Worm (Caenorhabditis elegans) whole organism, late embryonic: ENCODE results near the gene R10E9.4.

Experiments
- C08G9.2 ChIP-seq: sonication (generic microtip); optimal IDR thresholded peaks from 2 replicates; lab custom pipeline; 2016; ENCODE audit warnings: mild to moderate bottlenecking, missing genetic modification characterization, moderate library complexity, missing compliant biosample characterization
- C38D4.7 ChIP-seq: fragments of 200-800 bp; sonication (Bioruptor generic); optimal IDR thresholded peaks from 2 replicates; lab custom pipeline; 2018; ENCODE audit warnings: mild to moderate bottlenecking, missing genetic modification characterization, moderate library complexity, missing compliant biosample characterization
- K02D7.2 ChIP-seq: sonication (generic microtip); optimal IDR thresholded peaks from 2 replicates; lab custom pipeline; 2017; ENCODE audit warnings: mild to moderate bottlenecking, missing genetic modification characterization, missing compliant biosample characterization
- K09A11.1 ChIP-seq: sonication (generic microtip); optimal IDR thresholded peaks from 2 replicates; lab custom pipeline; 2017; ENCODE audit warnings: antibody characterized with exemption, mild to moderate bottlenecking, missing genetic modification characterization, missing compliant biosample characterization; ENCODE audit not compliant: insufficient read depth
- T23F11.4 ChIP-seq: fragments of 200-800 bp; sonication (Bioruptor generic); optimal IDR thresholded peaks from 2 replicates; lab custom pipeline; 2018; ENCODE audit warnings: mild to moderate bottlenecking, missing genetic modification characterization, missing compliant biosample characterization
- Y22D7AL.16 ChIP-seq: sonication (generic microtip); optimal IDR thresholded peaks from 2 replicates; lab custom pipeline; 2016; ENCODE audit warnings: missing genetic modification characterization, missing compliant biosample characterization
- ceh-14 ChIP-seq: sonication (generic microtip); optimal IDR thresholded peaks from 2 replicates; lab custom pipeline; 2016; ENCODE audit warnings: missing genotype, missing genetic modification characterization, missing compliant biosample characterization
- ceh-18 ChIP-seq: sonication (generic microtip); optimal IDR thresholded peaks from 2 replicates; lab custom pipeline; 2016; ENCODE audit warnings: missing genetic modification characterization, missing compliant biosample characterization
- ceh-24 ChIP-seq: sonication (generic microtip); optimal IDR thresholded peaks from 2 replicates; lab custom pipeline; 2016; ENCODE audit warnings: mild to moderate bottlenecking, missing genetic modification characterization, missing compliant biosample characterization
- ceh-30 ChIP-seq: fragments of 150-350 bp; optimal IDR thresholded peaks from 2 replicates; lab custom pipeline; 2014; ENCODE audit warnings: missing biosample characterization, missing genetic modification characterization
- ceh-45 ChIP-seq: fragments of 200-800 bp; sonication (Bioruptor generic); IDR thresholded peaks from 2 replicates; pipeline ENCODE4 v1.3.6; 2022; ENCODE audit warnings: missing genetic modification reagents, missing genetic modification characterization, missing compliant biosample characterization
- ceh-48 ChIP-seq: sonication (generic microtip); optimal IDR thresholded peaks from 2 replicates; lab custom pipeline; 2016; ENCODE audit warnings: missing genetic modification characterization, inconsistent platforms, missing compliant biosample characterization
- dve-1 ChIP-seq: sonication (generic microtip); optimal IDR thresholded peaks from 2 replicates; lab custom pipeline; 2017; ENCODE audit warnings: antibody characterized with exemption, mild to moderate bottlenecking, missing genetic modification characterization, missing compliant biosample characterization
- elt-4 ChIP-seq: sonication (generic microtip); optimal IDR thresholded peaks from 2 replicates; lab custom pipeline; 2016; ENCODE audit warnings: missing genetic modification characterization, missing compliant biosample characterization
- gmeb-2 ChIP-seq: sonication (generic microtip); optimal IDR thresholded peaks from 2 replicates; lab custom pipeline; 2016; ENCODE audit warnings: missing genetic modification characterization, inconsistent platforms, missing compliant biosample characterization
- hlh-30 ChIP-seq: sonication (generic microtip); optimal IDR thresholded peaks from 2 replicates; lab custom pipeline; 2017; ENCODE audit warnings: antibody characterized with exemption, missing genetic modification characterization, missing compliant biosample characterization; ENCODE audit not compliant: insufficient read depth
- hlh-6 ChIP-seq: sonication (generic microtip); optimal IDR thresholded peaks from 2 replicates; lab custom pipeline; 2016; ENCODE audit warnings: missing genotype, missing genetic modification characterization, missing compliant biosample characterization
- lim-6 ChIP-seq: sonication (generic microtip); optimal IDR thresholded peaks from 2 replicates; lab custom pipeline; 2016; ENCODE audit warnings: missing genetic modification characterization, missing compliant biosample characterization
- lin-11 ChIP-seq: fragments of 200-800 bp; sonication (Bioruptor generic); optimal IDR thresholded peaks from 2 replicates; lab custom pipeline; 2018; ENCODE audit warnings: mild to moderate bottlenecking, missing genetic modification characterization, missing compliant biosample characterization
- mec-3 ChIP-seq: sonication (generic microtip); optimal IDR thresholded peaks from 2 replicates; lab custom pipeline; 2016; ENCODE audit warnings: borderline replicate concordance, missing genetic modification characterization, missing compliant biosample characterization
- nfya-1 ChIP-seq: sonication (generic microtip); optimal IDR thresholded peaks from 2 replicates; lab custom pipeline; 2017; ENCODE audit warnings: missing genetic modification characterization, mild to moderate bottlenecking, missing compliant biosample characterization, antibody characterized with exemption, moderate library complexity
- nhr-11 ChIP-seq: fragments of 150-350 bp; optimal IDR thresholded peaks from 2 replicates; lab custom pipeline; 2014; ENCODE audit warnings: missing biosample characterization, missing genetic modification characterization
- nhr-232 ChIP-seq: sonication (generic microtip); optimal IDR thresholded peaks from 2 replicates; lab custom pipeline; 2016; ENCODE audit warnings: missing genetic modification characterization, missing compliant biosample characterization
- npax-4 ChIP-seq: sonication (generic microtip); optimal IDR thresholded peaks from 2 replicates; lab custom pipeline; 2016; ENCODE audit warnings: missing genetic modification characterization, missing compliant biosample characterization
- pag-3 ChIP-seq: sonication (generic microtip); optimal IDR thresholded peaks from 2 replicates; lab custom pipeline; 2016; ENCODE audit warnings: missing compliant biosample characterization, missing genetic modification characterization, borderline replicate concordance
- pax-1 ChIP-seq: fragments of 150-350 bp; optimal IDR thresholded peaks from 2 replicates; lab custom pipeline; 2014; ENCODE audit warnings: missing biosample characterization, missing genetic modification characterization
- pha-4 ChIP-seq: fragments of 150-350 bp; optimal IDR thresholded peaks from 2 replicates; lab custom pipeline; 2018; ENCODE audit warnings: missing biosample characterization, missing genetic modification reagents, missing genetic modification characterization
- pqm-1 ChIP-seq: sonication (generic microtip); optimal IDR thresholded peaks from 2 replicates; lab custom pipeline; 2016; ENCODE audit warnings: missing genetic modification characterization, missing compliant biosample characterization
- sox-2 ChIP-seq: fragments of 200-800 bp; sonication (Bioruptor generic); IDR thresholded peaks from 2 replicates; pipeline ENCODE4 v1.3.6; 2022; ENCODE audit warnings: missing genetic modification reagents, missing genetic modification characterization, missing compliant biosample characterization
- sox-4 ChIP-seq: sonication (generic microtip); optimal IDR thresholded peaks from 2 replicates; lab custom pipeline; 2017; ENCODE audit warnings: mild to moderate bottlenecking, missing genetic modification characterization, inconsistent platforms, missing compliant biosample characterization
- tbx-2 ChIP-seq: sonication (generic microtip); optimal IDR thresholded peaks from 2 replicates; lab custom pipeline; 2016; ENCODE audit warnings: missing genetic modification characterization, missing compliant biosample characterization
- ttx-3 ChIP-seq: sonication (generic microtip); optimal IDR thresholded peaks from 2 replicates; lab custom pipeline; 2016; ENCODE audit warnings: missing genetic modification reagents, missing genetic modification characterization, missing compliant biosample characterization
- unc-42 ChIP-seq: sonication (generic microtip); optimal IDR thresholded peaks from 2 replicates; lab custom pipeline; 2016; ENCODE audit warnings: missing genotype, missing genetic modification characterization, missing compliant biosample characterization
- unc-86 ChIP-seq: sonication (generic microtip); optimal IDR thresholded peaks from 2 replicates; lab custom pipeline; 2016; ENCODE audit warnings: missing genetic modification characterization, missing compliant biosample characterization
- ztf-16 ChIP-seq: sonication (generic microtip); optimal IDR thresholded peaks from 2 replicates; lab custom pipeline; 2017; ENCODE audit warnings: missing genetic modification characterization, missing compliant biosample characterization

The R10E9.4 gene

DNA sequence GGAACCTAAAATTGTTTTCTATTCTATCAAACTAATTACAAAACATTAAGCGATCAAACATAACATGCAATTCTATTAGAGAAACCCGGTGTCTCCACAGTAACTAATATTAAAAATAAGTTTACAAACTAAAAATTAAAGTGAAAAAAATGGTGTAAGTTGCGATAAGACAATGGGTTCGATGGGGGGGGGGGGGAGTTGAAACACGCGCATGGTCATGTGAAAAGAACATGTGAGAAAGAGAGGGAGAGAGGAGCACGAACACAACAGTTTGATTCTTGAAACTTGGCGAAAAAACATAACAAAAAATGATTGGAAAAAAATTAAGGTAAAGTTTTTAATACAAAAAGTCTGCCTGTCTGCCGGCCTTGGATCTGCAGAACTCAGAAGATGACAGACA, 4.4 kb upstream of the R10E9.4 start:
- TF ChIP-seq unc-42 (tag; lab: Kevin White, UChicago) (no peak), ceh-18 (tag; lab: Kevin White, UChicago) (no peak), elt-4 (no peak), K09A11.1 (tag; lab: Kevin White, UChicago) (no peak), ceh-30 (tag; lab: Kevin White, UChicago) (no peak)

ce11 chrIII:3976291-3976690, 3.7 kb upstream of the R10E9.4 start, which contains the start of gene msi-1:
Gene msi-1, minus strand, starts transcription at chrIII:3976391.
- no peak for TF ChIP-seq pha-4
- TF ChIP-seq pqm-1, result no peak
- TF ChIP-seq pag-3 (tag; lab: Kevin White, UChicago), result no peak
- TF ChIP-seq sox-2 (GFP tag; lab: Robert Waterston, UW), result no peak
- TF ChIP-seq ttx-3 (tag; lab: Kevin White, UChicago), result no peak
- no peak for TF ChIP-seq ceh-48 (tag; lab: Kevin White, UChicago)
- no peak for TF ChIP-seq tbx-2 (tag; lab: Kevin White, UChicago)
- no peak for TF ChIP-seq ceh-45

ce11 chrIII:3975008-3975407, 2.4 kb upstream of the R10E9.4 start:
- TF ChIP-seq C08G9.2 (tag; lab: Kevin White, UChicago), result no peak
- TF ChIP-seq ceh-24 (tag; lab: Kevin White, UChicago), result no peak
- TF ChIP-seq, all 69 proteins: peak for 0

DNA sequence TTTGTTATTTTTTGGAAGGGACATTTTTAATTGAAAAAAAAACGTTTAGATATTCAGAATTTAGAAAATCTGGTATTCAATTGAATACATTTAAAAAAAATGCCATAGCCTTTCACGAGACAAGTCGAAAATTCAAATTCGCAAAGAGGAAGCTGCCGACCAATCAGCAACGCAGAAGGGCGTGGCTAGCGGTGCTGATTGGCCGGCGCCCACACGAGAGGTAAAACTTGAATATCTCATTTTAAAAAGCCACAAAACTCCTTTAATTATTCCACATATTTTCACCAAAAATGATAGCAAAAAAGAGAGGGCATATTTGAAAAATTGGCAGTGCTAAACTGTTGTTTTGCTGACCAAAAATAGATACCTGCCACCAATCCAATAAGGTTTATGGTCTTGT, 1.9 kb upstream of the R10E9.4 start:
- peak; percentile 79 for TF ChIP-seq nfya-1 (tag; lab: Kevin White, UChicago)
- TF ChIP-seq hlh-30 (tag; lab: Kevin White, UChicago), result no peak
- no peak for TF ChIP-seq lim-6 (tag; lab: Kevin White, UChicago)
- TF ChIP-seq ztf-16 (tag; lab: Kevin White, UChicago), result no peak
- no peak for TF ChIP-seq Y22D7AL.16 (tag; lab: Kevin White, UChicago)
- no peak for TF ChIP-seq sox-2 (GFP tag; lab: Robert Waterston, UW)
- TF ChIP-seq npax-4 (tag; lab: Kevin White, UChicago), result no peak
- no peak for TF ChIP-seq C38D4.7

ce11 chrIII:3970395-3970794, 2.2 kb downstream of the R10E9.4 start:
- peak; percentile 89 for TF ChIP-seq unc-42 (tag; lab: Kevin White, UChicago)
- TF ChIP-seq npax-4 (tag; lab: Kevin White, UChicago), result no peak
- TF ChIP-seq unc-86 (tag; lab: Kevin White, UChicago), result no peak

ce11 chrIII:3969133-3969532, 3.5 kb downstream of the R10E9.4 start:
- TF ChIP-seq ztf-16 (tag; lab: Kevin White, UChicago) (no peak), lin-11 (no peak), K02D7.2 (tag; lab: Kevin White, UChicago) (no peak), T23F11.4 (GFP tag; lab: Kevin White, UChicago) (no peak), ceh-14 (no peak), nhr-11 (tag; lab: Kevin White, UChicago) (no peak), sox-4 (tag; lab: Kevin White, UChicago) (no peak), gmeb-2 (tag; lab: Kevin White, UChicago) (no peak), nhr-232 (tag; lab: Kevin White, UChicago) (no peak), ceh-24 (tag; lab: Kevin White, UChicago) (no peak), dve-1 (no peak), mec-3 (tag; lab: Kevin White, UChicago) (no peak), K09A11.1 (tag; lab: Kevin White, UChicago) (no peak), pax-1 (tag; lab: Kevin White, UChicago) (no peak), hlh-6 (no peak)
